Fruit fly (Drosophila melanogaster) whole organism: ENCODE results near the gene cocoon.

Experiments used
- CG8478 ChIP-seq: fragments of >200 bp; optimal IDR thresholded peaks from 2 replicates; lab custom pipeline; 2018; ENCODE audit warnings: inconsistent platforms
- Dll ChIP-seq: fragments of >200 bp; optimal IDR thresholded peaks from 2 replicates; lab custom pipeline; 2017
- EcR ChIP-seq, 2 experiments: fragments of >200 bp; optimal IDR thresholded peaks; 2 replicates each; lab custom pipeline; 2017; ENCODE audit warnings: missing biosample characterization in 2 of 2, missing genetic modification characterization in 2 of 2, missing genetic modification reagents in 2 of 2
- pan ChIP-seq: fragments of >200 bp; optimal IDR thresholded peaks from 2 replicates; lab custom pipeline; 2017
- psq ChIP-seq: fragments of >200 bp; optimal IDR thresholded peaks from 2 replicates; lab custom pipeline; 2017
- usp ChIP-seq: fragments of >200 bp; optimal IDR thresholded peaks from 2 replicates; lab custom pipeline; 2017; ENCODE audit warnings: missing biosample characterization, missing genetic modification characterization, mixed read lengths

DNA sequence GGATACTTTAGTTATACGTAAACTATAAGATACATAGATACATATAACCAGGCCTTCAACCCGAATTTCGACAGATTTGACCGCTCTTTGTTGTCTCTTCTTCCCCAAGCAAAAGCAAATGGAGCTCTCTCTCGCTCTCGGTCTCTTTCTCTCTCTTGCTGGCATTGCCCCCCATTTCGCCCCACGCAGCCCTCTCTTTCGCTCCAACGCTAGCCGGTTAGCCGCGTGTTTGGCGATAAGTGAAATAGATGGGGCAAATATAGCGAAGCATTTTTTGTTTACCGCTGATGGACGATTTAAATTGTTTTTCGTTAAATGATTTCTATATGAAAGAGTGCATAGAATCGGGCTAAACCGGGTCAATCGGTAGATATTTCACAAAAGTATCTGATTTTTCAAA is 40.5 kb upstream of the cocoon start:
- TF ChIP-seq usp = no peak
- TF ChIP-seq CG8478 (lab: Kevin White, UChicago) = no peak
- no peak for TF ChIP-seq psq (lab: Kevin White, UChicago)
- TF ChIP-seq pan (lab: Kevin White, UChicago) = no peak
- TF ChIP-seq Dll (lab: Kevin White, UChicago) = no peak
- TF ChIP-seq EcR (GFP tag; optimal IDR thresholded peaks at IDR 0.05; lab: Kevin White, UChicago) = no peak
